Worm (Caenorhabditis elegans) whole organism, L2 larva: Measurements from ENCODE around the gene K04E7.1.

Source experiments
- Y55F3AM.14 ChIP-seq: fragments of 200-800 bp; sonication (Bioruptor generic); optimal IDR thresholded peaks from 2 replicates; lab custom pipeline; 2018; ENCODE audit warnings: mild to moderate bottlenecking, missing genetic modification characterization, missing compliant biosample characterization
- ZK546.5 ChIP-seq: sonication (generic microtip); optimal IDR thresholded peaks from 2 replicates; lab custom pipeline; 2017; ENCODE audit warnings: missing biosample characterization, missing genetic modification characterization
- alr-1 ChIP-seq: fragments of 150-350 bp; optimal IDR thresholded peaks from 2 replicates; lab custom pipeline; 2014; ENCODE audit warnings: missing biosample characterization, missing genetic modification characterization
- aly-2 ChIP-seq: fragments of 150-350 bp; optimal IDR thresholded peaks from 2 replicates; lab custom pipeline; 2014; ENCODE audit warnings: missing biosample characterization, missing genetic modification characterization
- ama-1 ChIP-seq: fragments of 150-350 bp; optimal IDR thresholded peaks from 2 replicates; lab custom pipeline; 2018; ENCODE audit warnings: inconsistent platforms
- blmp-1 ChIP-seq: sonication (generic microtip); optimal IDR thresholded peaks from 2 replicates; lab custom pipeline; 2017; ENCODE audit warnings: missing genetic modification characterization, mild to moderate bottlenecking, missing compliant biosample characterization, antibody characterized with exemption, moderate library complexity; ENCODE audit not compliant: insufficient read depth
- ceh-16 ChIP-seq: fragments of 150-350 bp; optimal IDR thresholded peaks from 2 replicates; lab custom pipeline; 2014; ENCODE audit warnings: missing biosample characterization, missing genetic modification characterization
- ceh-82 ChIP-seq: fragments of 150-350 bp; optimal IDR thresholded peaks from 2 replicates; lab custom pipeline; 2014; ENCODE audit warnings: missing biosample characterization, missing genetic modification characterization
- crh-2 ChIP-seq: sonication (generic microtip); optimal IDR thresholded peaks from 2 replicates; lab custom pipeline; 2017; ENCODE audit warnings: missing biosample characterization, missing genetic modification characterization
- dmd-4 ChIP-seq: sonication (generic microtip); optimal IDR thresholded peaks from 2 replicates; lab custom pipeline; 2017; ENCODE audit warnings: missing biosample characterization, missing genetic modification characterization
- egl-27 ChIP-seq: sonication (generic microtip); optimal IDR thresholded peaks from 3 replicates; lab custom pipeline; 2017; ENCODE audit warnings: missing biosample characterization, missing genetic modification reagents, missing genetic modification characterization
- elt-3 ChIP-seq: sonication (generic microtip); optimal IDR thresholded peaks from 2 replicates; lab custom pipeline; 2017; ENCODE audit warnings: missing biosample characterization, missing genetic modification characterization
- fos-1 ChIP-seq: fragments of 150-350 bp; optimal IDR thresholded peaks from 2 replicates; lab custom pipeline; 2014; ENCODE audit warnings: missing biosample characterization, missing genetic modification characterization
- lin-13 ChIP-seq: fragments of 150-350 bp; optimal IDR thresholded peaks from 2 replicates; lab custom pipeline; 2014; ENCODE audit warnings: missing biosample characterization, missing genetic modification reagents, missing genetic modification characterization
- lsy-2 ChIP-seq, 2 experiments: fragments of 150-350 bp in 1 of 2; sonication (generic microtip) in 1 of 2; optimal IDR thresholded peaks; 2 replicates each; lab custom pipeline; 2014 to 2017; ENCODE audit warnings: missing biosample characterization in 2 of 2, missing genetic modification characterization in 2 of 2
- mab-5 ChIP-seq: fragments of 150-350 bp; optimal IDR thresholded peaks from 2 replicates; lab custom pipeline; 2014; ENCODE audit warnings: missing biosample characterization, missing genetic modification characterization
- nhr-11 ChIP-seq: fragments of 150-350 bp; optimal IDR thresholded peaks from 2 replicates; lab custom pipeline; 2014; ENCODE audit warnings: missing biosample characterization, missing genetic modification characterization
- nhr-12 ChIP-seq: fragments of 150-350 bp; optimal IDR thresholded peaks from 2 replicates; lab custom pipeline; 2014; ENCODE audit warnings: missing biosample characterization, missing genetic modification characterization
- nhr-129 ChIP-seq: fragments of 150-350 bp; optimal IDR thresholded peaks from 2 replicates; lab custom pipeline; 2014; ENCODE audit warnings: missing biosample characterization, missing genetic modification characterization
- nhr-237 ChIP-seq: fragments of 150-350 bp; optimal IDR thresholded peaks from 2 replicates; lab custom pipeline; 2014; ENCODE audit warnings: missing biosample characterization, missing genetic modification characterization
- nhr-25 ChIP-seq: fragments of 150-350 bp; sonication (generic microtip); optimal IDR thresholded peaks from 3 replicates; lab custom pipeline; 2014; ENCODE audit warnings: missing biosample characterization, missing genetic modification characterization
- nhr-6 ChIP-seq: fragments of 150-350 bp; optimal IDR thresholded peaks from 2 replicates; lab custom pipeline; 2014; ENCODE audit warnings: missing biosample characterization, missing genetic modification characterization
- peb-1 ChIP-seq: fragments of 150-350 bp; optimal IDR thresholded peaks from 2 replicates; lab custom pipeline; 2014; ENCODE audit warnings: missing biosample characterization, missing genetic modification characterization
- skn-1 ChIP-seq: sonication (generic microtip); optimal IDR thresholded peaks from 2 replicates; lab custom pipeline; 2017; ENCODE audit warnings: missing biosample characterization, missing genetic modification characterization
- sma-3 ChIP-seq: sonication (generic microtip); optimal IDR thresholded peaks from 2 replicates; lab custom pipeline; 2016; ENCODE audit warnings: missing genetic modification reagents, missing genetic modification characterization, missing compliant biosample characterization
- sma-9 ChIP-seq, 2 experiments: fragments of 150-350 bp in 1 of 2; sonication (generic microtip) in 1 of 2; optimal IDR thresholded peaks; 2 replicates each; lab custom pipeline; 2014 to 2016; ENCODE audit warnings: missing genetic modification characterization in 2 of 2, mild to moderate bottlenecking in 1 of 2, missing biosample characterization in 1 of 2, missing compliant biosample characterization in 1 of 2, missing genetic modification reagents in 1 of 2, moderate library complexity in 1 of 2
- snpc-4 ChIP-seq: fragments of 150-350 bp; optimal IDR thresholded peaks from 2 replicates; lab custom pipeline; 2014; ENCODE audit warnings: missing biosample characterization, missing genetic modification characterization
- unc-55 ChIP-seq: fragments of 150-350 bp; sonication (generic microtip); optimal IDR thresholded peaks from 3 replicates; lab custom pipeline; 2014; ENCODE audit warnings: missing biosample characterization, missing genetic modification reagents, missing genetic modification characterization
- unc-62 ChIP-seq: fragments of 150-350 bp; optimal IDR thresholded peaks from 2 replicates; lab custom pipeline; 2014; ENCODE audit warnings: missing biosample characterization, missing genetic modification reagents, missing genetic modification characterization
- zag-1 ChIP-seq: fragments of 150-350 bp; optimal IDR thresholded peaks from 2 replicates; lab custom pipeline; 2014; ENCODE audit warnings: missing biosample characterization, missing genetic modification characterization
- ztf-1 ChIP-seq: fragments of 200-800 bp; sonication (Bioruptor generic); conservative IDR thresholded peaks from 2 replicates; pipeline ENCODE4 v1.3.6; 2022; ENCODE audit warnings: missing genetic modification characterization, missing compliant biosample characterization
- ztf-4 ChIP-seq: fragments of 150-350 bp; optimal IDR thresholded peaks from 2 replicates; lab custom pipeline; 2014; ENCODE audit warnings: missing biosample characterization, missing genetic modification characterization

K04E7.1 gene

ce11 chrX:6461729-6462128 is at the start of gene K04E7.1:
TSS of gene K04E7.1 (plus strand) at chrX:6462029.
- TF ChIP-seq ama-1 (lab: Kevin White, UChicago), result no peak
- TF ChIP-seq zag-1 (tag; lab: Kevin White, UChicago), result no peak
- no peak for TF ChIP-seq alr-1 (tag; lab: Kevin White, UChicago)
- no peak for TF ChIP-seq peb-1 (tag; lab: Kevin White, UChicago)
- no peak for TF ChIP-seq sma-9 (GFP tag; optimal IDR thresholded peaks at IDR 0.05; lab: Kevin White, UChicago)
- no peak for TF ChIP-seq sma-9 (tag; optimal IDR thresholded peaks at IDR 0.05; lab: Kevin White, UChicago)
- no peak for TF ChIP-seq nhr-237 (tag; lab: Kevin White, UChicago)
- TF ChIP-seq ZK546.5, result no peak
- TF ChIP-seq snpc-4 (tag; lab: Kevin White, UChicago), result no peak
- TF ChIP-seq aly-2 (tag; lab: Kevin White, UChicago), result no peak
- no peak for TF ChIP-seq nhr-11 (tag; lab: Kevin White, UChicago)
- no peak for TF ChIP-seq sma-3 (GFP tag; lab: Kevin White, UChicago)
- no peak for TF ChIP-seq ceh-16 (tag; lab: Kevin White, UChicago)
- TF ChIP-seq dmd-4, result no peak

ce11 chrX:6412575-6412974 is 49.3 kb upstream of the K04E7.1 start, which contains the start of gene T22E5.1:
TSS of gene T22E5.1 (plus strand) at chrX:6412875.
- no peak for TF ChIP-seq lin-13 (GFP tag; lab: Kevin White, UChicago)
- no peak for TF ChIP-seq unc-62 (GFP tag; lab: Kevin White, UChicago)
- TF ChIP-seq egl-27 (tag; lab: Kevin White, UChicago), result no peak
- no peak for TF ChIP-seq mab-5 (tag; lab: Kevin White, UChicago)
- TF ChIP-seq, all 48 proteins: peak for 0

ce11 chrX:6413583-6413982 is 48.2 kb upstream of the K04E7.1 start:
- no peak for TF ChIP-seq ztf-1
- no peak for TF ChIP-seq sma-9 (GFP tag; optimal IDR thresholded peaks at IDR 0.05; lab: Kevin White, UChicago)
- no peak for TF ChIP-seq sma-9 (tag; optimal IDR thresholded peaks at IDR 0.05; lab: Kevin White, UChicago)
- TF ChIP-seq ztf-4 (tag; lab: Kevin White, UChicago), result no peak
- TF ChIP-seq nhr-6 (tag; lab: Kevin White, UChicago), result no peak
- TF ChIP-seq unc-55, result no peak
- TF ChIP-seq ceh-82, result no peak
- TF ChIP-seq blmp-1 (tag; lab: Kevin White, UChicago), result no peak
- TF ChIP-seq alr-1 (tag; lab: Kevin White, UChicago), result no peak
- no peak for TF ChIP-seq lsy-2 (tag; optimal IDR thresholded peaks at IDR 0.05; lab: Kevin White, UChicago)
- no peak for TF ChIP-seq nhr-11 (tag; lab: Kevin White, UChicago)
- no peak for TF ChIP-seq crh-2 (tag; lab: Kevin White, UChicago)
- no peak for TF ChIP-seq ama-1 (lab: Kevin White, UChicago)
- TF ChIP-seq elt-3 (tag; lab: Kevin White, UChicago), result no peak
- TF ChIP-seq dmd-4, result no peak
- TF ChIP-seq fos-1, result no peak

ce11 chrX:6416357-6417087 is 45.3 kb upstream of the K04E7.1 start, which contains the start of gene T22E5.6:
TSS of gene T22E5.6 (minus strand) at chrX:6416407.
- TF ChIP-seq nhr-12 (tag; lab: Kevin White, UChicago) (no peak), nhr-129 (peak; percentile 52), blmp-1 (tag; lab: Kevin White, UChicago) (peak; percentile 5)

DNA sequence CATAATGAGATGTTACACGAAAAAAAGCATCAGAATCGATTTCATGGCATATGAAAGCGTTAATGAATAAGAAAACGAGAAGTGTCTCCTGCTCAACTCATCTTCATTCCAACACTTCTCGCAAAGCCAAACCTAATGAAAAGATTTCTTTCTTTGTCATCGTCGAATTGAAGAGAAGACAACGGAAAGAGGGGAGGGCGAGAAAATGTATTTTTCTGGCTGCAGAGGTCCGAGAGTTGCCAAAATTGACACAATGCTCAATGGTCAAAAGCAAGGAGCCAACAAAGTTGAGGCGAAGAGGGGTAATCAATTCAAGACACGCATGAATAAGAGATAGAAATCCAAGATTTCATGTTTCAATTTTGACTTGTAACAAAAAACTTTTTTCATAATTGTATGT is 42.7 kb upstream of the K04E7.1 start:
- TF ChIP-seq dmd-4 (no peak), lin-13 (GFP tag; lab: Kevin White, UChicago) (no peak), Y55F3AM.14 (GFP tag; lab: Kevin White, UChicago) (no peak), ceh-82 (no peak), skn-1 (tag; lab: Kevin White, UChicago) (no peak), nhr-25 (tag; lab: Kevin White, UChicago) (no peak), lsy-2 (tag; optimal IDR thresholded peaks at IDR 0.05; lab: Kevin White, UChicago) (no peak)
- TF ChIP-seq, all 48 proteins: peak for 0
